Fruit fly (Drosophila melanogaster): ENCODE results near the gene Tudor-SN.

Gene Tudor-SN

dm6 chr3L:264378-265151 lies at the start of gene Tudor-SN, which contains the start of gene mRpL17 (continued):
- no peak for TF ChIP-seq Mes4 (GFP tag; optimal IDR thresholded peaks at IDR 0.05)
- peak; percentile 67 for TF ChIP-seq phol (tag; optimal IDR thresholded peaks at IDR 0.05)
- no peak for TF ChIP-seq aop (GFP tag; IDR thresholded peaks at IDR 0.05)
- TF ChIP-seq CG34422 (GFP tag; IDR thresholded peaks at IDR 0.05), result 0 out of 3 replicates have a peak, but pooled peaks have one; percentile 34
- peak; percentile 0 for TF ChIP-seq CG10147 (GFP tag; optimal IDR thresholded peaks at IDR 0.05)
- TF ChIP-seq CG14050 (GFP tag; IDR thresholded peaks at IDR 0.05), result no peak
- peak; percentile 60 for TF ChIP-seq CG4424 (GFP tag; optimal IDR thresholded peaks at IDR 0.05)
- no peak for TF ChIP-seq Awh (GFP tag; IDR thresholded peaks at IDR 0.05)
- peak; percentile 8 for TF ChIP-seq CG16815 (GFP tag; optimal IDR thresholded peaks at IDR 0.05)
- TF ChIP-seq Dref (GFP tag; IDR thresholded peaks at IDR 0.05), result peak; percentile 72
- TF ChIP-seq hth (optimal IDR thresholded peaks at IDR 0.05), result no peak
- no peak for TF ChIP-seq jing (GFP tag; optimal IDR thresholded peaks at IDR 0.05)
- TF ChIP-seq NK7.1 (GFP tag; optimal IDR thresholded peaks at IDR 0.05), result no peak
- TF ChIP-seq Ada2b (GFP tag; IDR thresholded peaks at IDR 0.05), result 0 out of 2 replicates have a peak, but pooled peaks have one; percentile 1
- peak; percentile 77 for TF ChIP-seq MESR4 (GFP tag; optimal IDR thresholded peaks at IDR 0.05)
- TF ChIP-seq CG9215 (GFP tag; IDR thresholded peaks at IDR 0.05), result peak; percentile 32; the same call in 1 of the 2 replicates
- TF ChIP-seq Doc2 (GFP tag; IDR thresholded peaks at IDR 0.05), result no peak
- no peak for TF ChIP-seq Blimp-1 (GFP tag; optimal IDR thresholded peaks at IDR 0.05)
- no peak for TF ChIP-seq gcm (GFP tag; optimal IDR thresholded peaks at IDR 0.05)
- no peak for TF ChIP-seq br (optimal IDR thresholded peaks at IDR 0.05)
- TF ChIP-seq jumu (GFP tag; optimal IDR thresholded peaks at IDR 0.05), result no peak
- TF ChIP-seq Ets65A (GFP tag), result peak; percentile 83
- TF ChIP-seq dysf (GFP tag; IDR thresholded peaks at IDR 0.05), result no peak
- peak; percentile 11 for TF ChIP-seq az2 (GFP tag; optimal IDR thresholded peaks at IDR 0.05)
- no peak for TF ChIP-seq CG10959 (GFP tag; IDR thresholded peaks at IDR 0.05)
- TF ChIP-seq Lim3 (GFP tag; IDR thresholded peaks at IDR 0.05), result no peak
- TF ChIP-seq CG2120 (GFP tag; optimal IDR thresholded peaks at IDR 0.05), result peak; percentile 59
- no peak for TF ChIP-seq CG15073 (GFP tag; optimal IDR thresholded peaks at IDR 0.05)
- TF ChIP-seq CG30403 (GFP tag; optimal IDR thresholded peaks at IDR 0.05), result peak; percentile 69
- no peak for TF ChIP-seq CG2202 (tag; optimal IDR thresholded peaks at IDR 0.05)
- no peak for TF ChIP-seq GATAe (GFP tag; conservative IDR thresholded peaks at IDR 0.05)
- peak; percentile 22 for TF ChIP-seq sd (tag; optimal IDR thresholded peaks at IDR 0.05)
- TF ChIP-seq shn (GFP tag; optimal IDR thresholded peaks at IDR 0.05), result no peak
- no peak for TF ChIP-seq dati (GFP tag; IDR thresholded peaks at IDR 0.05)
- TF ChIP-seq ara (GFP tag; IDR thresholded peaks at IDR 0.05), result no peak
- TF ChIP-seq HLH4C (GFP tag; IDR thresholded peaks at IDR 0.05; ENCODE audit: partially characterized antibody), result peak; percentile 98
- no peak for TF ChIP-seq CG2199 (GFP tag; IDR thresholded peaks at IDR 0.05)
- TF ChIP-seq CG11398 (GFP tag; optimal IDR thresholded peaks at IDR 0.05), result no peak
- TF ChIP-seq Nf-YC (tag; optimal IDR thresholded peaks at IDR 0.05), result peak; percentile 57
- TF ChIP-seq CG10274 (GFP tag; optimal IDR thresholded peaks at IDR 0.05), result no peak
- no peak for TF ChIP-seq CG8478 (optimal IDR thresholded peaks at IDR 0.05)
- peak; percentile 39 for TF ChIP-seq Dip3 (GFP tag; optimal IDR thresholded peaks at IDR 0.05)
- no peak for TF ChIP-seq CG11093 (GFP tag; IDR thresholded peaks at IDR 0.05)
- TF ChIP-seq eyg (GFP tag; optimal IDR thresholded peaks at IDR 0.05), result no peak
- TF ChIP-seq unpg (GFP tag; optimal IDR thresholded peaks at IDR 0.05), result peak; percentile 1
- TF ChIP-seq zfh2 (GFP tag; optimal IDR thresholded peaks at IDR 0.05), result peak; percentile 60
- no peak for TF ChIP-seq gce (GFP tag; IDR thresholded peaks at IDR 0.05)
- TF ChIP-seq CG33557 (GFP tag; optimal IDR thresholded peaks at IDR 0.05), result peak; percentile 43
- TF ChIP-seq CG3726 (GFP tag; IDR thresholded peaks at IDR 0.05), result no peak
- TF ChIP-seq Opbp (GFP tag; IDR thresholded peaks at IDR 0.05; ENCODE audit: partially characterized antibody), result peak; percentile 98
- TF ChIP-seq mam (GFP tag; optimal IDR thresholded peaks at IDR 0.05), result peak; percentile 47
- TF ChIP-seq mirr (GFP tag; optimal IDR thresholded peaks at IDR 0.05), result peak; percentile 14
